Fruit fly (Drosophila melanogaster): ENCODE results near the gene Gnpnat.

dm6 chr3R:29725577-29726240 is 12.4 kb upstream of the Gnpnat start, which contains the start of gene Kul:
- TF ChIP-seq insv (optimal IDR thresholded peaks at IDR 0.05) (no peak), ttk (optimal IDR thresholded peaks at IDR 0.05) (no peak), psq (optimal IDR thresholded peaks at IDR 0.05) (no peak)

Measured in Kc167 (cell line).